Worm (Caenorhabditis elegans) whole organism, midembryonic: ENCODE results near the gene C07A12.7.

Source experiments
- T22C8.4 ChIP-seq: fragments of 200-800 bp; sonication (Bioruptor generic); IDR thresholded peaks from 2 replicates; pipeline ENCODE4 v1.3.6; 2022; ENCODE audit warnings: missing genetic modification characterization, missing compliant biosample characterization
- cog-1 ChIP-seq: sonication (generic microtip); optimal IDR thresholded peaks from 2 replicates; lab custom pipeline; 2016; ENCODE audit warnings: missing genetic modification characterization, missing compliant biosample characterization
- flt-1 ChIP-seq: fragments of 200-800 bp; sonication (Bioruptor generic); IDR thresholded peaks from 2 replicates; pipeline ENCODE4 v1.3.6; 2022; ENCODE audit warnings: missing genetic modification characterization, missing compliant biosample characterization
- klf-2 ChIP-seq: fragments of 200-800 bp; sonication (Bioruptor generic); conservative IDR thresholded peaks from 2 replicates; pipeline ENCODE4 v1.3.6; 2022; ENCODE audit warnings: missing genetic modification reagents, missing genetic modification characterization, missing compliant biosample characterization
- med-1 ChIP-seq: sonication (generic microtip); optimal IDR thresholded peaks from 2 replicates; lab custom pipeline; 2017; ENCODE audit warnings: missing genetic modification characterization, mild to moderate bottlenecking, missing compliant biosample characterization, antibody characterized with exemption, missing genetic modification reagents; ENCODE audit not compliant: insufficient read depth
- ref-1 ChIP-seq: fragments of 200-800 bp; sonication (Bioruptor generic); conservative IDR thresholded peaks from 2 replicates; pipeline ENCODE4 v1.3.6; 2022; ENCODE audit warnings: missing genetic modification reagents, missing genetic modification characterization, missing compliant biosample characterization
- tab-1 ChIP-seq: fragments of 200-800 bp; sonication (Bioruptor generic); IDR thresholded peaks from 2 replicates; pipeline ENCODE4 v1.3.6; 2022; ENCODE audit warnings: missing genetic modification characterization, missing compliant biosample characterization
- ztf-23 ChIP-seq: fragments of 200-800 bp; sonication (Bioruptor generic); IDR thresholded peaks from 2 replicates; pipeline ENCODE4 v1.3.6; 2022; ENCODE audit warnings: missing genetic modification reagents, missing genetic modification characterization, missing compliant biosample characterization
- ztf-29 ChIP-seq: fragments of 200-800 bp; sonication (Bioruptor generic); IDR thresholded peaks from 2 replicates; pipeline ENCODE4 v1.3.6; 2022; ENCODE audit warnings: missing genetic modification reagents, missing genetic modification characterization, missing compliant biosample characterization

C07A12.7 gene

ce11 chrX:4553491-4553890, 31.5 kb upstream of the C07A12.7 start:
- no peak for TF ChIP-seq ref-1 (GFP tag; lab: Robert Waterston, UW)
- no peak for TF ChIP-seq med-1 (GFP tag; lab: Kevin White, UChicago)
- no peak for TF ChIP-seq tab-1
- no peak for TF ChIP-seq T22C8.4 (GFP tag; lab: Robert Waterston, UW)
- TF ChIP-seq cog-1 (tag; lab: Kevin White, UChicago), result no peak
- TF ChIP-seq klf-2, result no peak
- no peak for TF ChIP-seq ztf-23 (GFP tag; lab: Robert Waterston, UW)
- no peak for TF ChIP-seq ztf-29 (GFP tag; lab: Robert Waterston, UW)
- TF ChIP-seq flt-1, result no peak

ce11 chrX:4553033-4553432, 31.1 kb upstream of the C07A12.7 start:
- TF ChIP-seq ztf-29 (GFP tag; lab: Robert Waterston, UW) (no peak), klf-2 (no peak), T22C8.4 (GFP tag; lab: Robert Waterston, UW) (no peak), med-1 (GFP tag; lab: Kevin White, UChicago) (no peak), tab-1 (no peak), ztf-23 (GFP tag; lab: Robert Waterston, UW) (no peak), cog-1 (tag; lab: Kevin White, UChicago) (no peak), flt-1 (no peak), ref-1 (GFP tag; lab: Robert Waterston, UW) (no peak)

DNA sequence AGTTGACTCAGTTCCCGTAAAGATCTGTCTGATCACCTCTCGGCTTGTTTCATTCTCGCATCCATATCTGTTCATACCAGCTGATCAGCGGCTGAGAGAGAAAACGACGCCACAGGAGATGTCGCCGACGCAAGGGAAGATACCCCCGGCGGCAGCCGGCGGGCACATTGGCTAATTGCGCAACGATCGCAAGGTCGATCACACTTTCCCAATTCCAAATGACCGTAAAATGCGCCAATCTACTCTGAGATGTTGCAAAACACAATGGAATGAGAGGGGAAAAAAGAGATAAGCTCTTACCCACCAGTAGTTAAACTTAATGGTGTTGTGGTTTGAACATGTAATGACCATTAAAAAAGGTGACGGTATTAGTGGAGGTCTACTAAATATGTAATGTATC, 29.0 kb upstream of the C07A12.7 start:
- no peak for TF ChIP-seq med-1 (GFP tag; lab: Kevin White, UChicago)
- no peak for TF ChIP-seq cog-1 (tag; lab: Kevin White, UChicago)
- TF ChIP-seq ref-1 (GFP tag; lab: Robert Waterston, UW), result no peak
- TF ChIP-seq flt-1, result no peak
- no peak for TF ChIP-seq tab-1
- TF ChIP-seq T22C8.4 (GFP tag; lab: Robert Waterston, UW), result no peak
- no peak for TF ChIP-seq ztf-23 (GFP tag; lab: Robert Waterston, UW)
- no peak for TF ChIP-seq ztf-29 (GFP tag; lab: Robert Waterston, UW)
- no peak for TF ChIP-seq klf-2

ce11 chrX:4549853-4550596, 28.1 kb upstream of the C07A12.7 start, which contains the start of gene C07A12.18:
Gene C07A12.18 (minus strand): TSS chrX:4549903.
- TF ChIP-seq tab-1 (no peak), klf-2 (no peak), ztf-29 (GFP tag; lab: Robert Waterston, UW) (no peak), T22C8.4 (GFP tag; lab: Robert Waterston, UW) (no peak), cog-1 (tag; lab: Kevin White, UChicago) (no peak), flt-1 (no peak), ref-1 (GFP tag; lab: Robert Waterston, UW) (no peak), ztf-23 (GFP tag; lab: Robert Waterston, UW) (no peak), med-1 (GFP tag; lab: Kevin White, UChicago) (no peak)

- no peak for TF ChIP-seq ztf-23 (GFP tag; lab: Robert Waterston, UW)
These were observed 27.0 kb upstream of the C07A12.7 start for ce11 chrX:4548929-4549328.

ce11 chrX:4544543-4544942, 22.6 kb upstream of the C07A12.7 start, which contains the start of gene C07A12.2:
Gene C07A12.2 (plus strand): TSS chrX:4544843.
- no peak for TF ChIP-seq med-1 (GFP tag; lab: Kevin White, UChicago)
- no peak for TF ChIP-seq klf-2
- TF ChIP-seq ref-1 (GFP tag; lab: Robert Waterston, UW), result no peak
- TF ChIP-seq cog-1 (tag; lab: Kevin White, UChicago), result no peak
- no peak for TF ChIP-seq T22C8.4 (GFP tag; lab: Robert Waterston, UW)

ce11 chrX:4534112-4534511, 12.2 kb upstream of the C07A12.7 start:
- TF ChIP-seq ztf-23 (GFP tag; lab: Robert Waterston, UW) (no peak), med-1 (GFP tag; lab: Kevin White, UChicago) (no peak), klf-2 (no peak), ztf-29 (GFP tag; lab: Robert Waterston, UW) (no peak), tab-1 (no peak), ref-1 (GFP tag; lab: Robert Waterston, UW) (no peak), flt-1 (no peak)

DNA sequence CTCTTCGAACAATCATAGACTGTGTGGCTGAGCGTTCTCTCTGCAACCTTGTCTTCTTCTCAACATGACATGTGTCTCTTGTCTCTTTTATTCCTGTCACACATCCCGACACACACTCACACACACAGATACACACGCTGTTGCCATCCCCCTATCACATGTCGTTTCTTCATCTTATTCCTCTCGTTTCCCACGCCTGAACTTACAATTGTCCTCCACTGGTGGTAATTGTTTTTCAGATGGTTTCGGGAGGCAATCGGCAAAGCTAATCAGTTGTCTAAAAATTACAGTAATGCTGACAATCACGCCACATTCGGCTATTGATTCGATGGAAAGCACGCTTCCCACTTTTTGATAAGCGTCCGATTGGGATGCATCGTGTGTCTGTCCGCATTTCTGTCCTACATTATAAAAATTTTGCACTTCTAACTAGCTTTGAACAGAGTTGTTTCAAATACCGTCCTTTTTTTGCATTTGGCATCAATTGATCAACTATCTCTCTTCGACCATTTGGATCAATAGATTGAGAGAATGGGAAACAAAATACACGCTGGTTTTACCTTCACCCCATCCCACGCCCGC, 10.3 kb upstream of the C07A12.7 start, which contains the start of gene nhr-35:
Gene nhr-35, plus strand, starts transcription at position 532 of the 582 bp plus-strand sequence.
- no peak for TF ChIP-seq cog-1 (tag; lab: Kevin White, UChicago)
- no peak for TF ChIP-seq flt-1
- no peak for TF ChIP-seq ztf-29 (GFP tag; lab: Robert Waterston, UW)
- no peak for TF ChIP-seq ref-1 (GFP tag; lab: Robert Waterston, UW)
- TF ChIP-seq med-1 (GFP tag; lab: Kevin White, UChicago), result no peak
- TF ChIP-seq ztf-23 (GFP tag; lab: Robert Waterston, UW), result no peak
- no peak for TF ChIP-seq T22C8.4 (GFP tag; lab: Robert Waterston, UW)
- no peak for TF ChIP-seq tab-1
- no peak for TF ChIP-seq klf-2

DNA sequence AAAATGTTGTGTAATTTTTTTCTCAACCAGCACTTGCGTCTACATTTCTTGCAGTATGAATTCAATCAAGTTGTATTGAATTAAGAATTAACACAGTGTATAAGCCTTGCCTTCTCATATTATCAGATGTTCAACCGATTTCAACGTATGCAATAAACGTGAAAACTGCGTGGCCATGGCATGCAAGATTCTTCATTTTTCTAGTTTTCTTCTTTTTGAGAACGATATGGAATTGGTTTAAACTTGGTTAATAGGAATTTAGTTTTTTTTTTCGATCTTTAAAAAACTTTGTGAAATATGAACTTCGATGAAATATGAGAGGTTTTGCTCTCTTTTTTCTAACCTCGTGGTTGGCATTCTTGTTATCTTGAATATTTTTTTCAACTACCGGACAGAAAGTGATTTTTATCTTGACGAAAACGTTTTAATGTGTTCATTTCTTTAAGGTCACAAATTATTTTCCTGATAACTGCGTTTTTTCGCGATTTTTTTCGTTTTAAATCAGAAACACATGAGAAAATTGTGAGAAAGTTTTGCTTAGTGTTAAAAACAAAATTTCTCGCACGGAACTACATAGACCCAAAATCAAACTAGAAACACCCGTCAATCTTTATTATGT, 8.6 kb upstream of the C07A12.7 start:
- TF ChIP-seq T22C8.4 (GFP tag; lab: Robert Waterston, UW) (no peak), ztf-23 (GFP tag; lab: Robert Waterston, UW) (no peak), med-1 (GFP tag; lab: Kevin White, UChicago) (no peak), ztf-29 (GFP tag; lab: Robert Waterston, UW) (no peak), cog-1 (tag; lab: Kevin White, UChicago) (no peak), klf-2 (no peak), tab-1 (no peak), ref-1 (GFP tag; lab: Robert Waterston, UW) (no peak), flt-1 (no peak)
